Fruit fly (Drosophila melanogaster): ENCODE results near the gene Socs16D.

Socs16D gene

dm6 chrX:17844623-17845022, 17.3 kb upstream of the Socs16D start, which contains the start of the genes CG8142 and Ucp4A (continued):
- TF ChIP-seq CG1647 (GFP tag; optimal IDR thresholded peaks at IDR 0.05) (peak; percentile 65), CG10274 (GFP tag; optimal IDR thresholded peaks at IDR 0.05) (peak; percentile 60), gt (GFP tag; IDR thresholded peaks at IDR 0.05) (peak; percentile 85), YL-1 (GFP tag; optimal IDR thresholded peaks at IDR 0.05) (peak; percentile 41), Rx (GFP tag; IDR thresholded peaks at IDR 0.05) (peak; percentile 89), CG1832 (GFP tag; optimal IDR thresholded peaks at IDR 0.05) (no peak), Six4 (GFP tag; optimal IDR thresholded peaks at IDR 0.05) (peak; percentile 87), Sox102F (GFP tag; optimal IDR thresholded peaks at IDR 0.05) (peak; percentile 92), CG4328 (GFP tag; optimal IDR thresholded peaks at IDR 0.05) (peak; percentile 85), HLH54F (GFP tag; optimal IDR thresholded peaks at IDR 0.05) (peak; percentile 54), GATAe (GFP tag; conservative IDR thresholded peaks at IDR 0.05) (peak; percentile 90), Xbp1 (GFP tag; optimal IDR thresholded peaks at IDR 0.05) (peak; percentile 94), Scr (GFP tag; IDR thresholded peaks at IDR 0.05; ENCODE audit: partially characterized antibody) (peak; percentile 40), bowl (GFP tag; IDR thresholded peaks at IDR 0.05) (peak; percentile 82), Awh (GFP tag; IDR thresholded peaks at IDR 0.05) (peak; percentile 95), CG14860 (GFP tag; IDR thresholded peaks at IDR 0.05; ENCODE audit: partially characterized antibody) (no peak), pho (GFP tag; optimal IDR thresholded peaks at IDR 0.05) (peak; percentile 40), CG9609 (GFP tag; optimal IDR thresholded peaks at IDR 0.05) (peak; percentile 48), CG18262 (tag; optimal IDR thresholded peaks at IDR 0.05) (peak; percentile 91), CG12236 (GFP tag; optimal IDR thresholded peaks at IDR 0.05) (no peak), CG10462 (GFP tag; optimal IDR thresholded peaks at IDR 0.05) (peak; percentile 86), CG10979 (tag; optimal IDR thresholded peaks at IDR 0.05) (peak; percentile 90), crp (GFP tag; optimal IDR thresholded peaks at IDR 0.05) (peak in 1 of 2 experiments; percentile 61), Dip3 (GFP tag; optimal IDR thresholded peaks at IDR 0.05) (peak; percentile 62), CG18476 (GFP tag; optimal IDR thresholded peaks at IDR 0.05) (peak; percentile 82), CG7839 (tag; optimal IDR thresholded peaks at IDR 0.05) (peak; percentile 93), pita (GFP tag; optimal IDR thresholded peaks at IDR 0.05) (no peak), PHDP (tag; optimal IDR thresholded peaks at IDR 0.05) (peak; percentile 90), ems (GFP tag; optimal IDR thresholded peaks at IDR 0.05) (peak; percentile 70), CG17385 (GFP tag; optimal IDR thresholded peaks at IDR 0.05) (peak; percentile 79), chm (GFP tag; IDR thresholded peaks at IDR 0.05) (peak; percentile 83), trh (GFP tag; optimal IDR thresholded peaks at IDR 0.05) (peak; percentile 87), CG4820 (GFP tag; optimal IDR thresholded peaks at IDR 0.05) (peak; percentile 91), CG8924 (tag; optimal IDR thresholded peaks at IDR 0.05) (peak; percentile 93), CG3838 (GFP tag; optimal IDR thresholded peaks at IDR 0.05) (peak; percentile 58), CG3163 (GFP tag; optimal IDR thresholded peaks at IDR 0.05) (no peak), Dp (GFP tag; optimal IDR thresholded peaks at IDR 0.05) (peak; percentile 71), wek (GFP tag; optimal IDR thresholded peaks at IDR 0.05) (no peak), tna (GFP tag; IDR thresholded peaks at IDR 0.05; ENCODE audit: partially characterized antibody) (no peak), Tbp (GFP tag; optimal IDR thresholded peaks at IDR 0.05) (no peak), CG10321 (GFP tag; IDR thresholded peaks at IDR 0.05) (peak; percentile 80), CG10959 (GFP tag; IDR thresholded peaks at IDR 0.05) (peak; percentile 89), CG12219 (GFP tag; optimal IDR thresholded peaks at IDR 0.05) (peak; percentile 64), CG5953 (GFP tag; IDR thresholded peaks at IDR 0.05) (peak; percentile 80), CG11560 (tag; IDR thresholded peaks at IDR 0.05) (peak; percentile 85), gro (GFP tag; optimal IDR thresholded peaks at IDR 0.05) (peak; percentile 35), Optix (GFP tag; IDR thresholded peaks at IDR 0.05) (peak; percentile 91), CG30403 (GFP tag; optimal IDR thresholded peaks at IDR 0.05) (peak; percentile 95), wdn (GFP tag; IDR thresholded peaks at IDR 0.05) (peak; percentile 93), C15 (GFP tag; IDR thresholded peaks at IDR 0.05) (peak; percentile 89), cas (GFP tag; IDR thresholded peaks at IDR 0.05) (peak; percentile 88)
